Worm (Caenorhabditis elegans) whole organism, young adult: ENCODE results near the gene C28H8.2.

Source experiments
- B0019.2 ChIP-seq: fragments of 200-800 bp; sonication (Bioruptor generic); conservative IDR thresholded peaks from 2 replicates; pipeline ENCODE4 v1.3.6; 2022; ENCODE audit warnings: missing genetic modification reagents, missing genetic modification characterization, missing compliant biosample characterization
- B0035.1 ChIP-seq: sonication (generic microtip); optimal IDR thresholded peaks from 2 replicates; lab custom pipeline; 2016; ENCODE audit warnings: missing genetic modification characterization, mild to moderate bottlenecking, missing compliant biosample characterization, missing genotype, missing genetic modification reagents
- F39B2.1 ChIP-seq: fragments of 200-800 bp; sonication (Bioruptor generic); IDR thresholded peaks from 2 replicates; pipeline ENCODE4 v1.3.6; 2022; ENCODE audit warnings: missing genetic modification reagents, missing genetic modification characterization, missing compliant biosample characterization
- egl-18 ChIP-seq: fragments of 200-800 bp; sonication (Bioruptor generic); IDR thresholded peaks from 2 replicates; pipeline ENCODE4 v1.3.6; 2022; ENCODE audit warnings: missing genetic modification reagents, missing genetic modification characterization, missing compliant biosample characterization
- ets-4 ChIP-seq: fragments of 200-800 bp; sonication (Bioruptor generic); optimal IDR thresholded peaks from 2 replicates; lab custom pipeline; 2018; ENCODE audit warnings: mild to moderate bottlenecking, missing genetic modification characterization, missing compliant biosample characterization
- sdz-38 ChIP-seq: sonication (generic microtip); optimal IDR thresholded peaks from 2 replicates; lab custom pipeline; 2016; ENCODE audit warnings: missing genotype, missing genetic modification characterization, missing compliant biosample characterization
- tbp1 ChIP-seq: fragments of 200-800 bp; sonication (Bioruptor generic); optimal IDR thresholded peaks from 2 replicates; lab custom pipeline; 2018; ENCODE audit warnings: mild to moderate bottlenecking, missing genetic modification characterization, missing compliant biosample characterization

ce11 chrIII:5930659-5931058 is 10.5 kb downstream of the C28H8.2 start:
- no peak for TF ChIP-seq egl-18 (GFP tag; lab: Robert Waterston, UW)
- TF ChIP-seq sdz-38 (tag; lab: Kevin White, UChicago) = no peak
- TF ChIP-seq B0035.1 (tag; lab: Kevin White, UChicago) = no peak
- no peak for TF ChIP-seq F39B2.1
- no peak for TF ChIP-seq B0019.2 (GFP tag; lab: Robert Waterston, UW)
- TF ChIP-seq ets-4 = no peak
- no peak for TF ChIP-seq tbp1
